Fruit fly (Drosophila melanogaster): ENCODE data around the gene CG18549.

The CG18549 gene

dm6 chr3R:12433764-12434163, 15.3 kb upstream of the CG18549 start, which contains the start of the genes Aos1 and Srlp (continued):
- TF ChIP-seq Hmr (GFP tag; optimal IDR thresholded peaks at IDR 0.05) = no peak
- TF ChIP-seq Doc3 (GFP tag; IDR thresholded peaks at IDR 0.05; ENCODE audit: partially characterized antibody) = no peak
- no peak for TF ChIP-seq MTF-1 (GFP tag; optimal IDR thresholded peaks at IDR 0.05; ENCODE audit: borderline replicate concordance)
- TF ChIP-seq gsb-n (tag; optimal IDR thresholded peaks at IDR 0.05) = no peak
- TF ChIP-seq D (optimal IDR thresholded peaks at IDR 0.05) = no peak
- TF ChIP-seq D (GFP tag; optimal IDR thresholded peaks at IDR 0.05) = no peak
- TF ChIP-seq CG9797 (GFP tag; optimal IDR thresholded peaks at IDR 0.05) = peak; percentile 63
- TF ChIP-seq mirr (GFP tag; optimal IDR thresholded peaks at IDR 0.05) = no peak
- TF ChIP-seq CG9932 (GFP tag; IDR thresholded peaks at IDR 0.05) = peak; percentile 69
- peak; percentile 51 for TF ChIP-seq CG17385 (GFP tag; optimal IDR thresholded peaks at IDR 0.05)
- TF ChIP-seq dpn (GFP tag; optimal IDR thresholded peaks at IDR 0.05) = peak in 1 of 2 experiments; percentile 45
- peak; percentile 19 for TF ChIP-seq CG4820 (GFP tag; optimal IDR thresholded peaks at IDR 0.05)
- no peak for TF ChIP-seq jumu (GFP tag; optimal IDR thresholded peaks at IDR 0.05)
- no peak for TF ChIP-seq pfk (GFP tag; optimal IDR thresholded peaks at IDR 0.05)
- TF ChIP-seq ftz-f1 (GFP tag; optimal IDR thresholded peaks at IDR 0.05) = no peak
- TF ChIP-seq slbo (GFP tag; IDR thresholded peaks at IDR 0.05) = 0 out of 2 replicates have a peak, but pooled peaks have one; percentile 40
- TF ChIP-seq ci (GFP tag; IDR thresholded peaks at IDR 0.05) = no peak
- peak; percentile 30 for TF ChIP-seq CG12104 (GFP tag; optimal IDR thresholded peaks at IDR 0.05)
- no peak for TF ChIP-seq bab2 (GFP tag; optimal IDR thresholded peaks at IDR 0.05)
- no peak for TF ChIP-seq Mes4 (GFP tag; optimal IDR thresholded peaks at IDR 0.05)
- TF ChIP-seq CG4730 (GFP tag; IDR thresholded peaks at IDR 0.05) = no peak
- no peak for TF ChIP-seq z (GFP tag; IDR thresholded peaks at IDR 0.05)
- peak; percentile 59 for TF ChIP-seq nerfin-1 (tag; optimal IDR thresholded peaks at IDR 0.05)
- no peak for TF ChIP-seq CG9876 (GFP tag; optimal IDR thresholded peaks at IDR 0.05)
- no peak for TF ChIP-seq CG7963 (GFP tag; IDR thresholded peaks at IDR 0.05; ENCODE audit: partially characterized antibody)
- no peak for TF ChIP-seq pb (GFP tag; optimal IDR thresholded peaks at IDR 0.05)
- peak; percentile 62 for TF ChIP-seq CG10147 (GFP tag; optimal IDR thresholded peaks at IDR 0.05)
- no peak for TF ChIP-seq zf30C (GFP tag; optimal IDR thresholded peaks at IDR 0.05)
- peak; percentile 39 for TF ChIP-seq Lhr (GFP tag; optimal IDR thresholded peaks at IDR 0.05)
- peak; percentile 35 for TF ChIP-seq CG17359 (tag; optimal IDR thresholded peaks at IDR 0.05)
- TF ChIP-seq Xbp1 (GFP tag; optimal IDR thresholded peaks at IDR 0.05) = peak; percentile 69
- no peak for TF ChIP-seq cad (GFP tag; optimal IDR thresholded peaks at IDR 0.05)
- TF ChIP-seq CG18262 (tag; optimal IDR thresholded peaks at IDR 0.05) = peak; percentile 66
- peak; percentile 27 for TF ChIP-seq kah (GFP tag; optimal IDR thresholded peaks at IDR 0.05)
- peak; percentile 56 for TF ChIP-seq CG13775 (GFP tag; optimal IDR thresholded peaks at IDR 0.05)
- peak in 1 of 2 experiments; percentile 27 for TF ChIP-seq Pdp1 (GFP tag; optimal IDR thresholded peaks at IDR 0.05)
- no peak for TF ChIP-seq aop (GFP tag; IDR thresholded peaks at IDR 0.05)
- TF ChIP-seq lola (GFP tag; optimal IDR thresholded peaks at IDR 0.05) = peak in 1 of 3 experiments; percentile 56
- TF ChIP-seq Dek (tag; optimal IDR thresholded peaks at IDR 0.05) = peak; percentile 63
- no peak for TF ChIP-seq CG18476 (GFP tag; optimal IDR thresholded peaks at IDR 0.05)
- TF ChIP-seq scrt (GFP tag; optimal IDR thresholded peaks at IDR 0.05) = no peak
- peak; percentile 17 for TF ChIP-seq HHEX (GFP tag; optimal IDR thresholded peaks at IDR 0.05)
- TF ChIP-seq MESR4 (GFP tag; optimal IDR thresholded peaks at IDR 0.05) = no peak
- no peak for TF ChIP-seq NC2α (GFP tag; optimal IDR thresholded peaks at IDR 0.05)
- TF ChIP-seq CkIIα-i1 (GFP tag; IDR thresholded peaks at IDR 0.05) = no peak
- peak; percentile 1; the same call in 1 of the 4 replicates for TF ChIP-seq Gug (GFP tag; IDR thresholded peaks at IDR 0.05)
- peak; percentile 43 for TF ChIP-seq al (GFP tag; IDR thresholded peaks at IDR 0.05)
- no peak for TF ChIP-seq BtbVII (GFP tag; optimal IDR thresholded peaks at IDR 0.05)
- TF ChIP-seq CG10543 (GFP tag; optimal IDR thresholded peaks at IDR 0.05) = peak; percentile 41
- TF ChIP-seq dimm (GFP tag; IDR thresholded peaks at IDR 0.05) = no peak
- no peak for TF ChIP-seq disco-r (GFP tag; optimal IDR thresholded peaks at IDR 0.05)

Measured in whole organism, embryonic.